Worm (Caenorhabditis elegans): Measurements from ENCODE around the gene C25A8.5.

DNA sequence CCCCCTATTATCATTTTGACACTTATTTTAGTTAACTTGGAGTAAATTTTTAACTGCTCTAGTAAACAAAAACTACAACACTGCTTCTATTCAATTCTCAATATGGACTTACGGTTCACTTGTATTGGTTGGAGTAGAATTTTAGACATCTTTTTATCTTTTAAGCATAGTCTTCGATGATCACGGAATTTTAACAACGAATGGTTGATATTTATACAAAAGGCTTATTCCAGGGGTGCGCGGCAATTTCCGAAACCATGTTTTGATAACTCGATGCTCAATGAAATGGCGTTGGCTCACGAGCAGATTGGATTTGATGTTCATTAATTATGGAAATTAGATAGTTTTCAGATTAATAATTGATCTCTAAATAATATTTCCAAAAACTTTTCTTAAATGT lies 44.1 kb downstream of the C25A8.5 start:
- TF ChIP-seq R02D3.7 (tag; optimal IDR thresholded peaks at IDR 0.05), result no peak
- no peak for TF ChIP-seq ztf-4 (tag; optimal IDR thresholded peaks at IDR 0.05)
- TF ChIP-seq nhr-23 (tag; optimal IDR thresholded peaks at IDR 0.05), result no peak
- no peak for TF ChIP-seq lin-13 (GFP tag; optimal IDR thresholded peaks at IDR 0.05)
- TF ChIP-seq elt-1 (tag; optimal IDR thresholded peaks at IDR 0.05), result no peak
- TF ChIP-seq ceh-82 (tag; optimal IDR thresholded peaks at IDR 0.05), result no peak
- no peak for TF ChIP-seq ama-1 (optimal IDR thresholded peaks at IDR 0.05)
- no peak for TF ChIP-seq aly-2 (tag; optimal IDR thresholded peaks at IDR 0.05)
- no peak for TF ChIP-seq mdl-1 (tag; optimal IDR thresholded peaks at IDR 0.05)
- no peak for TF ChIP-seq unc-55 (GFP tag; optimal IDR thresholded peaks at IDR 0.05)
- TF ChIP-seq nhr-12 (tag; optimal IDR thresholded peaks at IDR 0.05), result no peak

Data from whole organism, L2 larva.